Worm (Caenorhabditis elegans): ENCODE results near the gene srx-41.

DNA sequence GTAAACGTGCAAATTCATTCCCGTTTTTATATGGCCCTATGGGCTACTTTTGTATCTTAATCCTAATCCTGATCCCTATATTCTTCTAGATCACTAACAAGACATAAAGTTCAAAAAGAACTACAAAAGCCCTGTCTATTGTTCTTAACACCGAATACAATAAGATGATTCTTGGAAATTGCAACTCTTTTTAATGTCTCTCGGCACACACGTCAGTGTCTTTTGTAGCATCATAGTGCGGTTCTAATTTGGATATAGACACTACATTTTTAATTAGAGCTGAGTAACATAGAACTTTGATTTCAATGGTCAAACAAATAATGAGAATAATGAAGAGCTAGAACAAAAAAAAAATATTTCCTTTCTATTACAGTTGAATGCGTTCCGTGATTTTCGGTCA is 2.9 kb upstream of the srx-41 start:
- TF ChIP-seq ztf-29 (GFP tag; IDR thresholded peaks at IDR 0.05) (no peak), T22C8.4 (GFP tag; IDR thresholded peaks at IDR 0.05) (no peak), flt-1 (GFP tag; IDR thresholded peaks at IDR 0.05) (no peak)

Measured in whole organism, midembryonic.